Worm (Caenorhabditis elegans) whole organism, young adult: ENCODE results near the gene ubc-15.

Experiments used
- attf-3 ChIP-seq: fragments of 200-800 bp; sonication (Bioruptor generic); conservative IDR thresholded peaks from 2 replicates; pipeline ENCODE4 v1.3.6; 2022; ENCODE audit warnings: missing genetic modification reagents, missing genetic modification characterization, missing compliant biosample characterization
- efl-1 ChIP-seq: fragments of 150-350 bp; optimal IDR thresholded peaks from 2 replicates; lab custom pipeline; 2014; ENCODE audit warnings: missing biosample characterization, missing genetic modification reagents, missing genetic modification characterization
- gei-17 ChIP-seq: fragments of 200-800 bp; sonication (Bioruptor generic); optimal IDR thresholded peaks from 2 replicates; lab custom pipeline; 2018; ENCODE audit warnings: mild to moderate bottlenecking, missing genetic modification characterization, missing compliant biosample characterization
- lin-40 ChIP-seq: sonication (generic microtip); optimal IDR thresholded peaks from 2 replicates; lab custom pipeline; 2016; ENCODE audit warnings: missing genetic modification characterization, mild to moderate bottlenecking, missing compliant biosample characterization, missing genotype, missing genetic modification reagents
- mes-4 ChIP-seq: sonication (generic microtip); optimal IDR thresholded peaks from 2 replicates; lab custom pipeline; 2016; ENCODE audit warnings: missing genotype, missing genetic modification characterization, missing compliant biosample characterization
- nfya-1 ChIP-seq: sonication (generic microtip); optimal IDR thresholded peaks from 2 replicates; lab custom pipeline; 2017; ENCODE audit warnings: antibody characterized with exemption, missing compliant biosample characterization, missing genetic modification characterization, borderline replicate concordance; ENCODE audit not compliant: insufficient read depth
- snpc-4 ChIP-seq, 5 experiments: fragments of 150-350 bp in 1 of 5; sonication (generic microtip) in 4 of 5; optimal IDR thresholded peaks; 2 replicates each; lab custom pipeline; 2014 to 2018; ENCODE audit warnings: missing genetic modification characterization in 5 of 5, missing biosample characterization in 3 of 5, antibody characterized with exemption in 2 of 5, mild to moderate bottlenecking in 2 of 5, missing compliant biosample characterization in 2 of 5, missing genotype in 2 of 5, moderate library complexity in 2 of 5, missing genetic modification reagents in 1 of 5
- tbx-9 ChIP-seq: sonication (generic microtip); optimal IDR thresholded peaks from 2 replicates; lab custom pipeline; 2016; ENCODE audit warnings: borderline replicate concordance, missing genetic modification characterization, inconsistent platforms, missing compliant biosample characterization

ce11 chrII:2867701-2868100, 45.7 kb downstream of the ubc-15 start, which contains the start of gene Y110A2AL.2:
- TF ChIP-seq mes-4 (no peak), attf-3 (no peak), snpc-4 (GFP tag; optimal IDR thresholded peaks at IDR 0.05; lab: Kevin White, UChicago) (no peak), snpc-4 (tag; optimal IDR thresholded peaks at IDR 0.05; lab: Kevin White, UChicago) (no peak), tbx-9 (tag; lab: Kevin White, UChicago) (no peak), lin-40 (no peak), gei-17 (GFP tag; lab: Kevin White, UChicago) (no peak), nfya-1 (tag; lab: Kevin White, UChicago) (no peak), efl-1 (GFP tag; lab: Kevin White, UChicago) (no peak)
